Worm (Caenorhabditis elegans): ENCODE data around the gene ral-1.
A peak's percentile ranks its signal among the peaks of the same experiment; 100 is the strongest.

Gene ral-1

DNA sequence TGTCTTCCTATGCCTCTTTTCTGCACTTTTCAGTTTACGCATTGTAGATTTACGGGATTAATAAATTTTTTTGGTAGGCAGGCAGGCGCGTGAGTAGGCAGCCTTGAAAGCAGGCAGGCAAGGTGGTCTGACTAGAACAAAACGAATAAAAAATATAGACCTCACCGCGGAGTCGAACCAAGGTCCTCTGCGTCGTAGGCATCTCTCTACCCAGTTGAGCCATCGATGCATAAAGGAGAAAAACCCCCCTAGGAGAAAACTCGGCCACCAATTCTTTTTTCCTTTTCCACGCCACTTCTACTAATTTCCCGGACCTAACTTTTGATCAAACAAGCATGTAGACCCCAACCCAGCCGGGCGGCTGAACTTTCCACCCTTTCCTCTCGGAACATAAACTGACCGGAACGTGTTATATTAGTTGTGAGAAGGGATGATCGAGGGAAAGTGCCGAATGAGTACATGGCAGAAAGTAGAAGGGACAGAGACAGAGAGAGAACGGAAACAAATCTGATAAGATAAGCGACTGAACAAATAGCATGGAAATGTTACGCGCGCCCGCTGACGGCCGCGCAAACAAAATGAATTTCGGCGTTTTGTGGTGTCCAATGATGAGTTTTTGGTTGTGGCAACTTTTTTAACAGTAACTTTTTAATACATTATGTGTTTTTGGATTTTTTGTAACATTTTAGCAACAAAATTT, 28.4 kb downstream of the ral-1 start:
- TF ChIP-seq F13H6.1 (tag; optimal IDR thresholded peaks at IDR 0.05) (no peak), elt-2 (tag; optimal IDR thresholded peaks at IDR 0.05) (peak; percentile 61), pax-1 (tag; optimal IDR thresholded peaks at IDR 0.05) (peak; percentile 42)

DNA sequence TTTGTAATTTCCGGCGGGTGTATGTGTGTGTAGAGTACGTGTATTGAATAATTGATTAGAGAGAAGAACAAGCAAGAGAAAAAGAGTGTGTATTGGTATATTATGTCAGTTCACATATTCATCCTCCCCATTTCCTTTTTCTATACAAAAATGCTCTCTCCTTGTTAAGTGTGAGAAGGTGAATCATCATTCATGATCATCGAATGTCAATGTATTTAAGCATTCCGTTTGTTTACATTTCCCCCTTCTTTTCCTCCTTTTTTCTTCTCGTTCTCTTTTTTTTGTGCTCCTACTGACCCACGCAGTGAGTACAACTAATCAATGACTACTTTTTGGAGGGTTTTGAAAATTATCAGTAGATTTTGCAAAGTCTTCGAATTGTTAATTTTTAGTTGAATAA, 32.4 kb downstream of the ral-1 start:
- TF ChIP-seq pax-1 (tag; optimal IDR thresholded peaks at IDR 0.05) (no peak), pqm-1 (tag; optimal IDR thresholded peaks at IDR 0.05) (no peak), K09A11.1 (tag; optimal IDR thresholded peaks at IDR 0.05; ENCODE audit: insufficient read depth) (no peak), odd-2 (tag; optimal IDR thresholded peaks at IDR 0.05) (no peak), ceh-24 (tag; optimal IDR thresholded peaks at IDR 0.05) (no peak), ceh-14 (tag; optimal IDR thresholded peaks at IDR 0.05) (no peak), hlh-13 (GFP tag; optimal IDR thresholded peaks at IDR 0.05) (no peak), C38D4.7 (GFP tag; optimal IDR thresholded peaks at IDR 0.05) (no peak), ref-2 (tag; optimal IDR thresholded peaks at IDR 0.05) (no peak), ceh-2 (tag; optimal IDR thresholded peaks at IDR 0.05) (no peak), ama-1 (optimal IDR thresholded peaks at IDR 0.05) (no peak), lin-11 (tag; optimal IDR thresholded peaks at IDR 0.05) (no peak), ceh-19 (GFP tag; optimal IDR thresholded peaks at IDR 0.05) (no peak), hlh-8 (tag; optimal IDR thresholded peaks at IDR 0.05) (no peak), hlh-30 (tag; optimal IDR thresholded peaks at IDR 0.05; ENCODE audit: insufficient read depth) (no peak)

DNA sequence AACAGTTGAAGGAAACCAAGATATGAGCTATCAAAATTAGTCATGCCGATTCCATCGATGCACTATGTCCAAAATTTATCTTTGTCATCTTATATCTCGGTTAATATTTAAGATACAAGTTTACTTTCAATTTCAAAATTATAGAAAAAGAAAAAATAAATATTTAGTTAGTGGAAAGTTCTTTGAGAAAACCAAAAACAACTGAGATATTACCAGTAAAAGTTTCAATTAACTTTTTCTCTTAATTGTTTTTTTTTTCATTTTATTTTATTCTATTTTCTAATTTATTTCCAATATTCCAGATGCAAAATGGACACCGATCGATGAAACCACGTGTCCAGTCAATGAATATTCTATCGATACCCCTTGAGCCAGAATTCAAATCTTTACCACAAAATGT, 33.5 kb downstream of the ral-1 start, which contains the start of gene gei-1:
TSS of gene gei-1 (plus strand) at position 301 of the 400 bp plus-strand sequence.
- TF ChIP-seq che-1 (tag; optimal IDR thresholded peaks at IDR 0.05) (no peak), T23F11.4 (GFP tag; optimal IDR thresholded peaks at IDR 0.05) (no peak), lim-6 (tag; optimal IDR thresholded peaks at IDR 0.05) (no peak), hlh-6 (tag; optimal IDR thresholded peaks at IDR 0.05) (no peak), syd-9 (tag; optimal IDR thresholded peaks at IDR 0.05) (no peak), eyg-1 (tag; optimal IDR thresholded peaks at IDR 0.05) (no peak), pha-2 (tag; optimal IDR thresholded peaks at IDR 0.05) (no peak), ceh-24 (tag; optimal IDR thresholded peaks at IDR 0.05) (no peak), ahr-1 (tag; optimal IDR thresholded peaks at IDR 0.05) (no peak), hlh-30 (tag; optimal IDR thresholded peaks at IDR 0.05; ENCODE audit: insufficient read depth) (no peak), F13H6.1 (tag; optimal IDR thresholded peaks at IDR 0.05) (no peak), fkh-6 (tag; optimal IDR thresholded peaks at IDR 0.05) (no peak), sox-2 (GFP tag; IDR thresholded peaks at IDR 0.05) (no peak), ceh-30 (tag; optimal IDR thresholded peaks at IDR 0.05) (no peak), Y22D7AL.16 (tag; optimal IDR thresholded peaks at IDR 0.05) (no peak), C38D4.7 (GFP tag; optimal IDR thresholded peaks at IDR 0.05) (no peak)

DNA sequence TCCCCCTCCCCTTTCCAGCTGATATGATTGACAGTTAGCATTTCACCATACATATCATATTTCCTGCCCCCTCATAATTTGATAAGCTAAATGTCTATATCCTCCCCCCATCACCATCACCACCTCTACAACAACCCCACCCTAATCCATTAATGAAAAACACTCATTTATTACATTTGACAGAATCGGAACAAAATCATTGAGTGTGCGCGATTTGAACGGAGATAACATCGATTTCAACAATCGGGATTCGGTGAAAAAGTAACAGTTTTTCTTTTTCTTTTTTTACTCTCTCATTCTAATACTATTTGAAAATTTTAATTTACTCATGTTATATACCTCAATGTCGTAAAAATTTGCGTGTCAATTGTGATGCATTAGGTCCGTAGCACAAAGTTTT, 34.7 kb downstream of the ral-1 start:
- TF ChIP-seq lin-11 (tag; optimal IDR thresholded peaks at IDR 0.05), result no peak
- no peak for TF ChIP-seq unc-55 (GFP tag; optimal IDR thresholded peaks at IDR 0.05)
- TF ChIP-seq unc-86 (tag; optimal IDR thresholded peaks at IDR 0.05), result no peak
- no peak for TF ChIP-seq ceh-14 (tag; optimal IDR thresholded peaks at IDR 0.05)
- no peak for TF ChIP-seq T23F11.4 (GFP tag; optimal IDR thresholded peaks at IDR 0.05)
- no peak for TF ChIP-seq ceh-31 (tag; optimal IDR thresholded peaks at IDR 0.05)
- TF ChIP-seq elt-2 (tag; optimal IDR thresholded peaks at IDR 0.05), result no peak
- TF ChIP-seq ama-1 (optimal IDR thresholded peaks at IDR 0.05), result no peak
- no peak for TF ChIP-seq nhr-11 (tag; optimal IDR thresholded peaks at IDR 0.05)
- no peak for TF ChIP-seq eyg-1 (tag; optimal IDR thresholded peaks at IDR 0.05)
- TF ChIP-seq pha-2 (tag; optimal IDR thresholded peaks at IDR 0.05), result no peak
- no peak for TF ChIP-seq dmd-4 (tag; optimal IDR thresholded peaks at IDR 0.05; ENCODE audit: borderline replicate concordance)
- no peak for TF ChIP-seq ceh-45 (GFP tag; IDR thresholded peaks at IDR 0.05)

All from whole organism, late embryonic.